Fruit fly (Drosophila melanogaster): ENCODE data around the gene aph-1.
A peak's percentile ranks its signal among the peaks of the same experiment; 100 is the strongest.

DNA sequence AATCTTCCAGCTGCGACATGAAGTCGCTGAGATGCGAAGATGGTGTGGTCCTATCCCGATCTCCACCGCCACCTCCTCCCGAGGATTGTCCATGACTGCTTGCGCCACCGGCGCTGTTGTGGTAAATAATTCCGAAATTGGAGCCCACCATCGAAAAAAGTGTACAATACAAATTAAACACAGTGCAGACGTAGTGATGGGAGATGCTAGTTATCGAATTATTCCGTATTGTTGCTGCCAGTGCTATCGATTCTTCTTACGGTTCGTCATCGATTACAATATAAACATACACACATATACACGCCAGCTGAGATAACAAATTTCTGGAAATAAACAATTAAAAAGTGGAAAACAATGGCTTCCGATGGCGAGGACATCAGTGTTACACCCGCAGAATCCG is 1.6 kb downstream of the aph-1 start, which contains the start of the genes Taf10b and Taf10:
- TF ChIP-seq pan (optimal IDR thresholded peaks at IDR 0.05) (no peak), N (GFP tag; optimal IDR thresholded peaks at IDR 0.05) (no peak), woc (GFP tag; optimal IDR thresholded peaks at IDR 0.05) (no peak), brk (GFP tag; optimal IDR thresholded peaks at IDR 0.05) (no peak), rgr (GFP tag; optimal IDR thresholded peaks at IDR 0.05) (peak; percentile 31), sage (GFP tag; optimal IDR thresholded peaks at IDR 0.05) (no peak), foxo (GFP tag; optimal IDR thresholded peaks at IDR 0.05) (no peak), psq (GFP tag; optimal IDR thresholded peaks at IDR 0.05) (no peak), Dif (GFP tag; optimal IDR thresholded peaks at IDR 0.05; ENCODE audit: partially characterized antibody) (no peak), OdsH (GFP tag; optimal IDR thresholded peaks at IDR 0.05) (no peak), Hr78 (GFP tag; optimal IDR thresholded peaks at IDR 0.05) (no peak), jim (GFP tag; optimal IDR thresholded peaks at IDR 0.05) (no peak), lola (GFP tag; optimal IDR thresholded peaks at IDR 0.05) (no peak)

Data from whole organism, wandering third instar larva.